Worm (Caenorhabditis elegans) whole organism, L3 larva: Measurements from ENCODE around the gene srh-167.

Experiments used
- R02D3.7 ChIP-seq: fragments of 150-350 bp; optimal IDR thresholded peaks from 2 replicates; lab custom pipeline; 2014; ENCODE audit warnings: missing biosample characterization, missing genetic modification characterization
- aly-2 ChIP-seq: fragments of 150-350 bp; optimal IDR thresholded peaks from 2 replicates; lab custom pipeline; 2014; ENCODE audit warnings: missing biosample characterization, missing genetic modification characterization
- ceh-16 ChIP-seq: sonication (generic microtip); optimal IDR thresholded peaks from 2 replicates; lab custom pipeline; 2017; ENCODE audit warnings: missing biosample characterization, missing genetic modification characterization
- ceh-28 ChIP-seq: fragments of 150-350 bp; optimal IDR thresholded peaks from 2 replicates; lab custom pipeline; 2014; ENCODE audit warnings: missing biosample characterization, missing genetic modification reagents, missing genetic modification characterization
- ceh-82 ChIP-seq: fragments of 150-350 bp; optimal IDR thresholded peaks from 2 replicates; lab custom pipeline; 2014; ENCODE audit warnings: missing biosample characterization, missing genetic modification characterization
- egl-5 ChIP-seq: fragments of 150-350 bp; optimal IDR thresholded peaks from 2 replicates; lab custom pipeline; 2017; ENCODE audit warnings: missing biosample characterization, missing genetic modification reagents, missing genetic modification characterization, inconsistent platforms
- elt-1 ChIP-seq: fragments of 150-350 bp; optimal IDR thresholded peaks from 2 replicates; lab custom pipeline; 2014; ENCODE audit warnings: missing biosample characterization, missing genetic modification characterization
- elt-2 ChIP-seq: sonication (generic microtip); optimal IDR thresholded peaks from 2 replicates; lab custom pipeline; 2016; ENCODE audit warnings: missing genetic modification reagents, mild to moderate bottlenecking, missing genetic modification characterization, missing compliant biosample characterization
- elt-3 ChIP-seq, 3 experiments: fragments of 150-350 bp in 1 of 3; sonication (generic microtip) in 2 of 3; optimal IDR thresholded peaks; 2 replicates in 2 of 3; 4 replicates in 1 of 3; lab custom pipeline; 2014 to 2017; ENCODE audit warnings: missing biosample characterization in 3 of 3, missing genetic modification characterization in 3 of 3
- eor-1 ChIP-seq, 2 experiments: fragments of 150-350 bp; optimal IDR thresholded peaks; 2 replicates each; lab custom pipeline; 2014 to 2018; ENCODE audit warnings: missing biosample characterization in 2 of 2, missing genetic modification characterization in 2 of 2
- fkh-10 ChIP-seq: sonication (generic microtip); optimal IDR thresholded peaks from 2 replicates; lab custom pipeline; 2017; ENCODE audit warnings: missing biosample characterization, missing genetic modification reagents, missing genetic modification characterization
- fkh-2 ChIP-seq: fragments of 150-350 bp; optimal IDR thresholded peaks from 2 replicates; lab custom pipeline; 2014; ENCODE audit warnings: missing biosample characterization, missing genetic modification reagents, missing genetic modification characterization
- hmg-11 ChIP-seq: sonication (generic microtip); optimal IDR thresholded peaks from 2 replicates; lab custom pipeline; 2016; ENCODE audit warnings: missing genetic modification characterization, missing compliant biosample characterization
- jun-1 ChIP-seq: fragments of 150-350 bp; optimal IDR thresholded peaks from 2 replicates; lab custom pipeline; 2014; ENCODE audit warnings: missing biosample characterization, missing genetic modification reagents, missing genetic modification characterization
- mdl-1 ChIP-seq: fragments of 150-350 bp; optimal IDR thresholded peaks from 2 replicates; lab custom pipeline; 2014; ENCODE audit warnings: missing biosample characterization, missing genetic modification characterization
- nfya-1 ChIP-seq: sonication (generic microtip); optimal IDR thresholded peaks from 2 replicates; lab custom pipeline; 2017; ENCODE audit warnings: missing genetic modification characterization, mild to moderate bottlenecking, missing compliant biosample characterization, antibody characterized with exemption, moderate library complexity; ENCODE audit not compliant: insufficient read depth
- nhr-23 ChIP-seq: fragments of 150-350 bp; optimal IDR thresholded peaks from 2 replicates; lab custom pipeline; 2014; ENCODE audit warnings: missing biosample characterization, missing genetic modification reagents, missing genetic modification characterization
- nhr-25 ChIP-seq: sonication (generic microtip); optimal IDR thresholded peaks from 2 replicates; lab custom pipeline; 2017; ENCODE audit warnings: missing biosample characterization, missing genetic modification characterization
- nhr-28 ChIP-seq: fragments of 150-350 bp; optimal IDR thresholded peaks from 2 replicates; lab custom pipeline; 2014; ENCODE audit warnings: missing biosample characterization, missing genetic modification characterization
- nhr-43 ChIP-seq: sonication (generic microtip); optimal IDR thresholded peaks from 2 replicates; lab custom pipeline; 2016; ENCODE audit warnings: mild to moderate bottlenecking, missing genetic modification characterization, missing compliant biosample characterization; ENCODE audit not compliant: poor library complexity, severe bottlenecking
- nhr-67 ChIP-seq: fragments of 150-350 bp; optimal IDR thresholded peaks from 2 replicates; lab custom pipeline; 2014; ENCODE audit warnings: missing biosample characterization, missing genetic modification characterization
- nhr-76 ChIP-seq: fragments of 150-350 bp; sonication (generic microtip); optimal IDR thresholded peaks from 5 replicates; lab custom pipeline; 2014; ENCODE audit warnings: missing biosample characterization, missing genetic modification characterization
- pha-4 ChIP-seq: fragments of 150-350 bp; optimal IDR thresholded peaks from 2 replicates; lab custom pipeline; 2014; ENCODE audit warnings: missing biosample characterization, missing genetic modification reagents, missing genetic modification characterization
- pqm-1 ChIP-seq: fragments of 150-350 bp; optimal IDR thresholded peaks from 2 replicates; lab custom pipeline; 2017; ENCODE audit warnings: missing biosample characterization, missing genetic modification characterization, inconsistent platforms
- sea-2 ChIP-seq: fragments of 150-350 bp; sonication (generic microtip); optimal IDR thresholded peaks from 4 replicates; lab custom pipeline; 2014; ENCODE audit warnings: missing biosample characterization, missing genetic modification reagents, missing genetic modification characterization
- snpc-4 ChIP-seq: fragments of 150-350 bp; optimal IDR thresholded peaks from 2 replicates; lab custom pipeline; 2014; ENCODE audit warnings: missing biosample characterization, missing genetic modification characterization
- tbx-2 ChIP-seq: sonication (generic microtip); optimal IDR thresholded peaks from 2 replicates; lab custom pipeline; 2016; ENCODE audit warnings: mild to moderate bottlenecking, missing genetic modification characterization, missing compliant biosample characterization
- unc-39 ChIP-seq: sonication (generic microtip); optimal IDR thresholded peaks from 4 replicates; lab custom pipeline; 2017; ENCODE audit warnings: missing biosample characterization, missing genetic modification characterization
- unc-62 ChIP-seq: fragments of 150-350 bp; sonication (generic microtip); optimal IDR thresholded peaks from 4 replicates; lab custom pipeline; 2014; ENCODE audit warnings: missing biosample characterization, missing genetic modification reagents, missing genetic modification characterization
- zag-1 ChIP-seq: fragments of 150-350 bp; optimal IDR thresholded peaks from 2 replicates; lab custom pipeline; 2014; ENCODE audit warnings: missing biosample characterization, missing genetic modification characterization
- ztf-4 ChIP-seq: fragments of 150-350 bp; optimal IDR thresholded peaks from 2 replicates; lab custom pipeline; 2014; ENCODE audit warnings: missing biosample characterization, missing genetic modification characterization

Gene srh-167

ce11 chrV:16355941-16356340 is 22.4 kb downstream of the srh-167 start (continued):
- TF ChIP-seq nhr-43 (tag; lab: Kevin White, UChicago) (peak; percentile 60), elt-1 (tag; lab: Kevin White, UChicago) (no peak), ztf-4 (tag; lab: Kevin White, UChicago) (no peak), ceh-16 (tag; lab: Kevin White, UChicago) (no peak), nfya-1 (tag; lab: Kevin White, UChicago) (peak; percentile 96), nhr-76 (tag; lab: Kevin White, UChicago) (no peak), zag-1 (tag; lab: Kevin White, UChicago) (no peak)

- TF ChIP-seq unc-62 (no peak), snpc-4 (tag; lab: Kevin White, UChicago) (no peak), nhr-25 (tag; lab: Kevin White, UChicago) (no peak), jun-1 (tag; lab: Kevin White, UChicago) (no peak), ceh-28 (no peak), sea-2 (GFP tag; lab: Kevin White, UChicago) (no peak), nhr-28 (tag; lab: Kevin White, UChicago) (no peak), aly-2 (tag; lab: Kevin White, UChicago) (no peak), fkh-10 (GFP tag; lab: Kevin White, UChicago) (no peak), pha-4 (tag; lab: Kevin White, UChicago) (no peak), elt-2 (tag; lab: Kevin White, UChicago) (no peak), R02D3.7 (tag; lab: Kevin White, UChicago) (no peak), nhr-76 (tag; lab: Kevin White, UChicago) (no peak), eor-1 (tag; optimal IDR thresholded peaks at IDR 0.05; lab: Kevin White, UChicago) (no peak), nhr-67 (no peak), tbx-2 (tag; lab: Kevin White, UChicago) (no peak)
These were observed 23.3 kb downstream of the srh-167 start for ce11 chrV:16356798-16357197.

- peak; percentile 50 for TF ChIP-seq pqm-1 (tag; lab: Kevin White, UChicago)
- peak; percentile 47 for TF ChIP-seq nfya-1 (tag; lab: Kevin White, UChicago)
- no peak for TF ChIP-seq mdl-1 (tag; lab: Kevin White, UChicago)
- TF ChIP-seq nhr-23 (tag; lab: Kevin White, UChicago) = peak; percentile 58
- peak; percentile 72 for TF ChIP-seq ceh-28
- TF ChIP-seq elt-2 (tag; lab: Kevin White, UChicago) = peak; percentile 71
- TF ChIP-seq elt-3 (tag; optimal IDR thresholded peaks at IDR 0.05; lab: Kevin White, UChicago) = peak in 1 of 3 experiments; percentile 39
- TF ChIP-seq nhr-43 (tag; lab: Kevin White, UChicago) = no peak
- no peak for TF ChIP-seq eor-1 (tag; optimal IDR thresholded peaks at IDR 0.05; lab: Kevin White, UChicago)
- TF ChIP-seq pha-4 (tag; lab: Kevin White, UChicago) = peak; percentile 33
These were observed 23.7 kb downstream of the srh-167 start, which contains the start of gene pptr-1 for ce11 chrV:16357253-16357652. pptr-1 (plus strand) TSS chrV:16357521.

ce11 chrV:16361350-16361749 is 27.8 kb downstream of the srh-167 start:
- no peak for TF ChIP-seq pqm-1 (tag; lab: Kevin White, UChicago)
- peak; percentile 100 for TF ChIP-seq nfya-1 (tag; lab: Kevin White, UChicago)

- TF ChIP-seq aly-2 (tag; lab: Kevin White, UChicago) = peak; percentile 46
- TF ChIP-seq ceh-82 = no peak
- peak; percentile 1 for TF ChIP-seq hmg-11 (tag; lab: Kevin White, UChicago)
- no peak for TF ChIP-seq ceh-16 (tag; lab: Kevin White, UChicago)
- TF ChIP-seq R02D3.7 (tag; lab: Kevin White, UChicago) = peak; percentile 37
These were observed 34.1 kb downstream of the srh-167 start, which contains the start of gene W08G11.3 for ce11 chrV:16367575-16367974. W08G11.3 (plus strand) TSS chrV:16367681.

ce11 chrV:16368143-16368542 is 34.6 kb downstream of the srh-167 start:
- TF ChIP-seq mdl-1 (tag; lab: Kevin White, UChicago) (no peak), unc-39 (tag; lab: Kevin White, UChicago) (no peak), snpc-4 (tag; lab: Kevin White, UChicago) (no peak), ceh-28 (no peak), fkh-2 (tag; lab: Kevin White, UChicago) (no peak), ceh-82 (no peak), egl-5 (tag; lab: Kevin White, UChicago) (no peak)
- TF ChIP-seq, all 47 proteins: peak for 0
